Fruit fly (Drosophila melanogaster) whole organism, wandering third instar larva: ENCODE measurements around the gene CG7298.

Experiments used
- Abd-B ChIP-seq: fragments of >200 bp; optimal IDR thresholded peaks from 2 replicates; lab custom pipeline; 2017; ENCODE audit warnings: missing biosample characterization, missing genetic modification characterization
- CG32264 ChIP-seq: fragments of 200-800 bp; sonication (Bioruptor generic); optimal IDR thresholded peaks from 2 replicates; lab custom pipeline; 2016; ENCODE audit warnings: missing biosample characterization, missing genetic modification characterization
- CG9705 ChIP-seq: fragments of 200-800 bp; sonication (Bioruptor generic); optimal IDR thresholded peaks from 2 replicates; lab custom pipeline; 2018; ENCODE audit warnings: missing biosample characterization, mild to moderate bottlenecking, missing genetic modification characterization
- CrebA ChIP-seq: fragments of 200-800 bp; sonication (Bioruptor generic); optimal IDR thresholded peaks from 2 replicates; lab custom pipeline; 2016; ENCODE audit warnings: missing biosample characterization, mild to moderate bottlenecking, missing genetic modification characterization, borderline replicate concordance
- Dfd ChIP-seq: fragments of >200 bp; optimal IDR thresholded peaks from 2 replicates; lab custom pipeline; 2017; ENCODE audit warnings: missing biosample characterization, missing genetic modification characterization
- Dif ChIP-seq: fragments of 200-275, 200-300 bp; sonication (Bioruptor generic); optimal IDR thresholded peaks from 2 replicates; lab custom pipeline; 2018; ENCODE audit warnings: missing biosample characterization, missing genetic modification characterization; ENCODE audit not compliant: partially characterized antibody
- GATAd ChIP-seq: sonication (Bioruptor generic); optimal IDR thresholded peaks from 2 replicates; lab custom pipeline; 2016; ENCODE audit warnings: missing biosample characterization, missing genetic modification characterization
- HLH106 ChIP-seq: fragments of 200-800 bp; optimal IDR thresholded peaks from 3 replicates; lab custom pipeline; 2019; ENCODE audit warnings: missing biosample characterization, mild to moderate bottlenecking, missing genetic modification characterization, moderate library complexity
- Hnf4 ChIP-seq: fragments of 200-800 bp; sonication (Bioruptor generic); optimal IDR thresholded peaks from 2 replicates; lab custom pipeline; 2016; ENCODE audit warnings: missing biosample characterization, mild to moderate bottlenecking, missing genetic modification characterization
- Hr78 ChIP-seq: fragments of >200 bp; optimal IDR thresholded peaks from 2 replicates; lab custom pipeline; 2017; ENCODE audit warnings: missing biosample characterization, missing genetic modification characterization
- Hr83 ChIP-seq: fragments of 200-300 bp; sonication (Bioruptor generic); optimal IDR thresholded peaks from 2 replicates; lab custom pipeline; 2016; ENCODE audit warnings: missing biosample characterization, mild to moderate bottlenecking, missing genetic modification characterization, moderate library complexity; ENCODE audit not compliant: poor library complexity, severe bottlenecking
- Jra ChIP-seq: sonication (Bioruptor generic); optimal IDR thresholded peaks from 2 replicates; lab custom pipeline; 2016; ENCODE audit warnings: missing biosample characterization, missing genetic modification characterization
- Mio ChIP-seq: sonication (Bioruptor generic); optimal IDR thresholded peaks from 2 replicates; lab custom pipeline; 2016; ENCODE audit warnings: missing biosample characterization, missing genetic modification characterization
- Myc ChIP-seq: fragments of >200 bp; optimal IDR thresholded peaks from 2 replicates; lab custom pipeline; 2017
- N ChIP-seq: fragments of >200 bp; optimal IDR thresholded peaks from 2 replicates; lab custom pipeline; 2018; ENCODE audit warnings: missing biosample characterization, missing external identifiers, missing genetic modification characterization
- OdsH ChIP-seq: fragments of 200-800 bp; sonication (Bioruptor generic); optimal IDR thresholded peaks from 2 replicates; lab custom pipeline; 2016; ENCODE audit warnings: missing biosample characterization, mild to moderate bottlenecking, missing genetic modification characterization
- Rel ChIP-seq, 2 experiments: fragments of 200-800 bp; sonication (Bioruptor generic) in 1 of 2; optimal IDR thresholded peaks; 2 replicates in 1 of 2; 3 replicates in 1 of 2; lab custom pipeline; 2016 to 2019; ENCODE audit warnings: mild to moderate bottlenecking in 2 of 2, missing biosample characterization in 2 of 2, missing genetic modification characterization in 2 of 2, moderate library complexity in 1 of 2
- Sp1 ChIP-seq: fragments of 200-800 bp; sonication (Bioruptor generic); optimal IDR thresholded peaks from 3 replicates; lab custom pipeline; 2019; ENCODE audit warnings: missing biosample characterization, mild to moderate bottlenecking, missing genetic modification characterization, moderate library complexity
- Vsx2 ChIP-seq: fragments of 200-300, 225-300 bp; sonication (Bioruptor generic); optimal IDR thresholded peaks from 2 replicates; lab custom pipeline; 2018; ENCODE audit warnings: missing biosample characterization, missing genetic modification characterization; ENCODE audit not compliant: partially characterized antibody
- br ChIP-seq: fragments of 200-800 bp; sonication (Bioruptor generic); optimal IDR thresholded peaks from 2 replicates; lab custom pipeline; 2016; ENCODE audit warnings: missing biosample characterization, missing genetic modification characterization
- brk ChIP-seq: fragments of 200-800 bp; sonication (Bioruptor generic); optimal IDR thresholded peaks from 2 replicates; lab custom pipeline; 2016; ENCODE audit warnings: missing biosample characterization, mild to moderate bottlenecking, missing genetic modification characterization
- dl ChIP-seq, 2 experiments: fragments of 175-275, 200-275 bp in 1 of 2; fragments of 200-275 bp in 1 of 2; sonication (Bioruptor generic); optimal IDR thresholded peaks; lab custom pipeline; 2018; ENCODE audit warnings: mild to moderate bottlenecking in 2 of 2, missing biosample characterization in 2 of 2, missing genetic modification characterization in 2 of 2, moderate library complexity in 2 of 2; ENCODE audit not compliant: partially characterized antibody in 2 of 2, insufficient read depth in 1 of 2
- dmrt93B ChIP-seq: fragments of 200-800 bp; sonication (Bioruptor generic); optimal IDR thresholded peaks from 2 replicates; lab custom pipeline; 2018; ENCODE audit warnings: missing biosample characterization, mild to moderate bottlenecking, missing genetic modification characterization
- dsf ChIP-seq: sonication (Bioruptor generic); optimal IDR thresholded peaks from 2 replicates; lab custom pipeline; 2016; ENCODE audit warnings: missing biosample characterization, missing genetic modification characterization, borderline replicate concordance
- ey ChIP-seq: fragments of 200-800 bp; sonication (Bioruptor generic); optimal IDR thresholded peaks from 2 replicates; lab custom pipeline; 2016; ENCODE audit warnings: missing biosample characterization, missing genetic modification characterization
- foxo ChIP-seq, 2 experiments: fragments of 200-800 bp; sonication (Bioruptor generic); optimal IDR thresholded peaks; 2 replicates in 1 of 2; 3 replicates in 1 of 2; lab custom pipeline; 2016 to 2017; ENCODE audit warnings: missing biosample characterization in 2 of 2, missing genetic modification characterization in 2 of 2
- fru ChIP-seq: fragments of 200-800 bp; sonication (Bioruptor generic); optimal IDR thresholded peaks from 3 replicates; lab custom pipeline; 2016; ENCODE audit warnings: missing biosample characterization, mild to moderate bottlenecking, missing genetic modification characterization
- h ChIP-seq: fragments of 200-800 bp; sonication (Bioruptor generic); optimal IDR thresholded peaks from 3 replicates; lab custom pipeline; 2016; ENCODE audit warnings: missing biosample characterization, mild to moderate bottlenecking, missing genetic modification characterization
- jim ChIP-seq: fragments of 175-275, 200-325 bp; sonication (Bioruptor generic); optimal IDR thresholded peaks from 2 replicates; lab custom pipeline; 2016; ENCODE audit warnings: missing biosample characterization, mild to moderate bottlenecking, missing genetic modification characterization
- lola ChIP-seq: fragments of >200 bp; optimal IDR thresholded peaks from 2 replicates; lab custom pipeline; 2017; ENCODE audit warnings: missing biosample characterization, missing genetic modification characterization
- pan ChIP-seq: fragments of >200 bp; optimal IDR thresholded peaks from 2 replicates; lab custom pipeline; 2017
- psq ChIP-seq: fragments of 200-800 bp; sonication (Bioruptor generic); optimal IDR thresholded peaks from 3 replicates; lab custom pipeline; 2017; ENCODE audit warnings: missing biosample characterization, mild to moderate bottlenecking, missing genetic modification characterization, moderate library complexity
- rgr ChIP-seq: fragments of 200-800 bp; sonication (Bioruptor generic); optimal IDR thresholded peaks from 3 replicates; lab custom pipeline; 2016; ENCODE audit warnings: missing biosample characterization, mild to moderate bottlenecking, missing genetic modification characterization
- sage ChIP-seq: fragments of 200-800 bp; sonication (Bioruptor generic); optimal IDR thresholded peaks from 2 replicates; lab custom pipeline; 2016; ENCODE audit warnings: missing biosample characterization, mild to moderate bottlenecking, missing genetic modification characterization
- sv ChIP-seq: fragments of 200-800 bp; sonication (Bioruptor generic); optimal IDR thresholded peaks from 3 replicates; lab custom pipeline; 2016; ENCODE audit warnings: missing biosample characterization, missing genetic modification characterization
- tai ChIP-seq: sonication (Bioruptor generic); optimal IDR thresholded peaks from 2 replicates; lab custom pipeline; 2016; ENCODE audit warnings: missing biosample characterization, missing genetic modification characterization
- usp ChIP-seq: fragments of >200 bp; optimal IDR thresholded peaks from 2 replicates; lab custom pipeline; 2017; ENCODE audit warnings: missing biosample characterization, missing genetic modification characterization
- woc ChIP-seq: sonication (Bioruptor generic); optimal IDR thresholded peaks from 2 replicates; lab custom pipeline; 2016; ENCODE audit warnings: missing biosample characterization, mild to moderate bottlenecking, missing genetic modification characterization

Gene CG7298

DNA sequence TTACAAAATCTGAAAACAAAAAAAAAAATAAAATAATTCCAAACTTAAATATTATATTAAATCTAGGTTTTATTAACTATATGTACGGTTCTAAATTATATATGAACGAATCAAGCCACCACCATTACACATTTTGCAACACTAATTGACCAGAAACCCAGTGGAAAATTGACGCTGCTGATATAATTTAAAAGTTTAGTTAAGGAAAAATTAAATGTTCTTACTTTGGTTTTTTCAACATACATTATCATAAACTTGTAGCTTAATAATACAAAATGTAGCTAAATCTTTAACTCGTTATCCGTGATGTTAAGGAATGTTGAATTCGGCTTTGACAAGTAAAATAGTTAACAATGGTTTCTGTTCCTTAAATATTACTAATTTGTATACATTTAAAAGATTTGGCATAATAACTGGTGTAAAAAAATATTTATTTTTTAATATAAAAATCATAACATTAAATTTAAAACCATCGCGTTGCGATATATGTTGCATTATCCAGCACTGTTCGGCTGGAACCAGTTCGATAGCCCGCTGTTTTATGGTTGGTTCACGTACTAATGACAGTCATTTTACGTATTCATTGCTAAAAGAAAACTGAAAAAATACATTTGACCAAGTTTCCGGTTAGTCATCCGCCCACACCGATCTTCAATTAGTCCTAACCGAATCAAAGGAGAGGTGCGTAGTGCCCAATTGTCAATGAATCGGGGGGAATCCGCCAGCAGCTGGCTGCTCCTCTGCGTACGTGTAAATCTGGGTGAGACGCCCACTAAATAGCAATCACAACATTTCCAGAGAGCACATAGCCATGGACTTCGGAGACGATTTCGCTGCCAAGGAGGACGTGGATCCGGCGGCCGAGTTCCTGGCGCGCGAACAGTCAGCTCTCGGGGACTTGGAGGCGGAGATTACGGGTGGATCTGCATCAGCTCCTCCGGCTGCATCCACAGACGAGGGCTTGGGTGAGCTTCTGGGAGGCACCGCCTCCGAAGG lies 38.8 kb upstream of the CG7298 start:
- TF ChIP-seq Abd-B (GFP tag; lab: Kevin White, UChicago) = no peak
- TF ChIP-seq Mio (GFP tag; lab: Kevin White, UChicago) = no peak
- TF ChIP-seq Dif (GFP tag; lab: Kevin White, UChicago) = no peak
- TF ChIP-seq N (GFP tag; lab: Kevin White, UChicago) = no peak
- peak; percentile 6 for TF ChIP-seq sage
- TF ChIP-seq CrebA (GFP tag; lab: Kevin White, UChicago) = no peak
- TF ChIP-seq woc (GFP tag; lab: Kevin White, UChicago) = peak; percentile 30
- no peak for TF ChIP-seq usp (GFP tag; lab: Kevin White, UChicago)
- no peak for TF ChIP-seq jim (GFP tag; lab: Kevin White, UChicago)
- TF ChIP-seq dmrt93B (GFP tag; lab: Kevin White, UChicago) = peak; percentile 45
- peak; percentile 6 for TF ChIP-seq ey (GFP tag; lab: Kevin White, UChicago)
- peak; percentile 67 for TF ChIP-seq brk (GFP tag; lab: Kevin White, UChicago)
- peak; percentile 53 for TF ChIP-seq Hnf4 (GFP tag; lab: Kevin White, UChicago)
- no peak for TF ChIP-seq br (GFP tag; lab: Kevin White, UChicago)
- peak; percentile 58 for TF ChIP-seq rgr (GFP tag; lab: Kevin White, UChicago)
- TF ChIP-seq sv = peak; percentile 33
- peak; percentile 49 for TF ChIP-seq dsf (GFP tag; lab: Kevin White, UChicago)
- TF ChIP-seq fru (GFP tag; lab: Kevin White, UChicago) = peak; percentile 36
- TF ChIP-seq OdsH (GFP tag; lab: Kevin White, UChicago) = peak; percentile 38
- TF ChIP-seq GATAd (GFP tag; lab: Kevin White, UChicago) = no peak
- TF ChIP-seq Dfd (GFP tag; lab: Kevin White, UChicago) = no peak
- TF ChIP-seq foxo (GFP tag; optimal IDR thresholded peaks at IDR 0.05; lab: Kevin White, UChicago) = peak in 1 of 2 experiments; percentile 62
- peak; percentile 60 for TF ChIP-seq HLH106
- TF ChIP-seq Jra (GFP tag; lab: Kevin White, UChicago) = no peak
- no peak for TF ChIP-seq lola
- TF ChIP-seq pan (lab: Kevin White, UChicago) = no peak
- no peak for TF ChIP-seq Rel (GFP tag; optimal IDR thresholded peaks at IDR 0.05; lab: Kevin White, UChicago)
- TF ChIP-seq Rel (tag; optimal IDR thresholded peaks at IDR 0.05; lab: Kevin White, UChicago) = no peak
- TF ChIP-seq h (GFP tag; lab: Kevin White, UChicago) = peak; percentile 26
- TF ChIP-seq tai (GFP tag; lab: Kevin White, UChicago) = no peak
- TF ChIP-seq Hr78 = no peak
- TF ChIP-seq Vsx2 (GFP tag; lab: Kevin White, UChicago) = no peak
- no peak for TF ChIP-seq CG32264 (GFP tag; lab: Kevin White, UChicago)
- TF ChIP-seq Myc (lab: Kevin White, UChicago) = no peak
- TF ChIP-seq Hr83 (GFP tag; lab: Kevin White, UChicago) = peak; percentile 46
- TF ChIP-seq Sp1 (GFP tag; lab: Kevin White, UChicago) = peak; percentile 68
- peak; percentile 26 for TF ChIP-seq CG9705
- TF ChIP-seq dl (GFP tag; optimal IDR thresholded peaks at IDR 0.05; lab: Kevin White, UChicago; ENCODE audit: insufficient read depth in 1 of 2, partially characterized antibody in 2 of 2) = no peak
- TF ChIP-seq psq (GFP tag; lab: Kevin White, UChicago) = peak; percentile 48
